Fruit fly (Drosophila melanogaster) whole organism, embryonic: Measurements from ENCODE around the gene Cad99C.

ENCODE experiments used
- Awh ChIP-seq: fragments of 200-800 bp; sonication (Bioruptor generic); IDR thresholded peaks from 2 replicates; pipeline ENCODE4, ENCODE4 v1.3.6; 2022; ENCODE audit warnings: missing biosample characterization, missing genetic modification characterization
- Bteb2 ChIP-seq: fragments of 200-800 bp; sonication (Bioruptor generic); optimal IDR thresholded peaks from 2 replicates; lab custom pipeline; 2016; ENCODE audit warnings: missing biosample characterization, missing genetic modification characterization
- CG10979 ChIP-seq: fragments of 200-800 bp; sonication (Bioruptor generic); optimal IDR thresholded peaks from 2 replicates; lab custom pipeline; 2018; ENCODE audit warnings: missing biosample characterization, mild to moderate bottlenecking, missing genetic modification characterization, moderate library complexity
- CG11504 ChIP-seq: fragments of 200-800 bp; sonication (Bioruptor generic); optimal IDR thresholded peaks from 3 replicates; lab custom pipeline; 2019; ENCODE audit warnings: missing biosample characterization, mild to moderate bottlenecking, missing genetic modification characterization, moderate library complexity
- CG1603 ChIP-seq: fragments of 200-800 bp; sonication (Bioruptor generic); optimal IDR thresholded peaks from 2 replicates; lab custom pipeline; 2019; ENCODE audit warnings: missing biosample characterization, mild to moderate bottlenecking, missing genetic modification characterization, moderate library complexity
- CG16813 ChIP-seq: fragments of 200-800 bp; sonication (Bioruptor generic); IDR thresholded peaks from 3 replicates; pipeline ENCODE4 v1.3.6; 2022; ENCODE audit warnings: missing biosample characterization, missing genetic modification characterization; ENCODE audit not compliant: partially characterized antibody
- CG1832 ChIP-seq: fragments of 200-800 bp; sonication (Bioruptor generic); optimal IDR thresholded peaks from 2 replicates; lab custom pipeline; 2017; ENCODE audit warnings: missing biosample characterization, mild to moderate bottlenecking, missing genetic modification characterization, inconsistent platforms
- CG18619 ChIP-seq: fragments of 200-800 bp; sonication (Bioruptor generic); optimal IDR thresholded peaks from 3 replicates; lab custom pipeline; 2017; ENCODE audit warnings: missing biosample characterization, mild to moderate bottlenecking, missing genetic modification characterization
- CG2199 ChIP-seq: fragments of 200-800 bp; sonication (Bioruptor generic); IDR thresholded peaks from 3 replicates; pipeline ENCODE4 v1.3.6; 2022; ENCODE audit warnings: missing biosample characterization, missing genetic modification characterization
- CG2889 ChIP-seq: fragments of 200-800 bp; sonication (Bioruptor generic); IDR thresholded peaks from 3 replicates; pipeline ENCODE4 v1.3.6; 2022; ENCODE audit warnings: missing biosample characterization, missing genetic modification characterization
- CG30403 ChIP-seq: fragments of 200-800 bp; sonication (Bioruptor generic); optimal IDR thresholded peaks from 3 replicates; lab custom pipeline; 2016; ENCODE audit warnings: missing biosample characterization, missing genetic modification characterization
- CG32532 ChIP-seq: fragments of 200-800 bp; sonication (Bioruptor generic); IDR thresholded peaks from 2 replicates; pipeline ENCODE4 v1.3.6; 2022; ENCODE audit warnings: missing biosample characterization, missing genetic modification characterization
- CG3726 ChIP-seq: fragments of 200-800 bp; sonication (Bioruptor generic); IDR thresholded peaks from 3 replicates; pipeline ENCODE4, ENCODE4 v1.3.6; 2022; ENCODE audit warnings: missing biosample characterization, missing genetic modification characterization
- CG3847 ChIP-seq: fragments of 200-800 bp; sonication (Bioruptor generic); IDR thresholded peaks from 2 replicates; pipeline ENCODE4 v1.3.6; 2022; ENCODE audit warnings: missing biosample characterization, missing genetic modification characterization
- CG5953 ChIP-seq: fragments of 200-800 bp; sonication (Bioruptor generic); IDR thresholded peaks from 2 replicates; pipeline ENCODE4 v1.3.6; 2022; ENCODE audit warnings: missing biosample characterization, missing genetic modification characterization
- CG8290 ChIP-seq, 3 experiments: fragments of 200-800 bp; sonication (Bioruptor generic); optimal IDR thresholded peaks; 2 replicates each; lab custom pipeline; 2016 to 2019; ENCODE audit warnings: missing biosample characterization in 3 of 3, missing genetic modification characterization in 3 of 3, mild to moderate bottlenecking in 2 of 3, moderate library complexity in 1 of 3
- Dad ChIP-seq: fragments of 200-800 bp; sonication (Bioruptor generic); optimal IDR thresholded peaks from 3 replicates; lab custom pipeline; 2016; ENCODE audit warnings: missing biosample characterization, missing genetic modification characterization
- Deaf1 ChIP-seq: fragments of 200-800 bp; optimal IDR thresholded peaks from 3 replicates; lab custom pipeline; 2019; ENCODE audit warnings: missing biosample characterization, mild to moderate bottlenecking, missing genetic modification characterization, moderate library complexity
- Dip3 ChIP-seq: fragments of 200-800 bp; sonication (Bioruptor generic); optimal IDR thresholded peaks from 3 replicates; lab custom pipeline; 2016; ENCODE audit warnings: missing biosample characterization, missing genetic modification characterization
- Doc2 ChIP-seq: fragments of 200-800 bp; sonication (Bioruptor generic); IDR thresholded peaks from 2 replicates; pipeline ENCODE4 v1.3.6; 2022; ENCODE audit warnings: missing biosample characterization, missing genetic modification characterization
- Drgx ChIP-seq: fragments of 200-800 bp; sonication (Bioruptor generic); IDR thresholded peaks from 2 replicates; pipeline ENCODE4 v1.3.6; 2022; ENCODE audit warnings: missing biosample characterization, missing genetic modification characterization
- E2f2 ChIP-seq: fragments of 200-800 bp; sonication (Bioruptor generic); IDR thresholded peaks from 2 replicates; pipeline ENCODE4 v1.3.6; 2022; ENCODE audit warnings: missing biosample characterization, missing genetic modification characterization
- Gug ChIP-seq: fragments of 200-800 bp; sonication (Bioruptor generic); IDR thresholded peaks from 4 replicates; pipeline ENCODE4 v1.3.6; 2022; ENCODE audit warnings: missing biosample characterization, missing genetic modification characterization
- HLH54F ChIP-seq: fragments of 200-800 bp; sonication (Bioruptor generic); optimal IDR thresholded peaks from 3 replicates; lab custom pipeline; 2016; ENCODE audit warnings: missing biosample characterization, missing genetic modification characterization
- PHDP ChIP-seq: fragments of 200-800 bp; sonication (Bioruptor generic); optimal IDR thresholded peaks from 3 replicates; lab custom pipeline; 2018; ENCODE audit warnings: missing biosample characterization, mild to moderate bottlenecking, missing genetic modification characterization, moderate library complexity
- Poxn ChIP-seq: fragments of 200-800 bp; sonication (Bioruptor generic); IDR thresholded peaks from 2 replicates; pipeline ENCODE4 v1.3.6; 2022; ENCODE audit warnings: missing biosample characterization, missing genetic modification characterization
- Sox100B ChIP-seq: fragments of 200-800 bp; sonication (Bioruptor generic); optimal IDR thresholded peaks from 3 replicates; lab custom pipeline; 2018; ENCODE audit warnings: missing biosample characterization, mild to moderate bottlenecking, missing genetic modification characterization
- Ssrp ChIP-seq: fragments of 200-800 bp; sonication (Bioruptor generic); optimal IDR thresholded peaks from 2 replicates; lab custom pipeline; 2018; ENCODE audit warnings: missing biosample characterization, mild to moderate bottlenecking, missing genetic modification characterization, moderate library complexity
- TFAM ChIP-seq: fragments of 200-800 bp; sonication (Bioruptor generic); optimal IDR thresholded peaks from 2 replicates; lab custom pipeline; 2017; ENCODE audit warnings: missing biosample characterization, missing genetic modification characterization, inconsistent platforms
- ac ChIP-seq: fragments of 200-800 bp; sonication (Bioruptor generic); optimal IDR thresholded peaks from 3 replicates; lab custom pipeline; 2017; ENCODE audit warnings: missing biosample characterization, mild to moderate bottlenecking, missing genetic modification characterization
- bowl ChIP-seq: fragments of 200-800 bp; sonication (Bioruptor generic); IDR thresholded peaks from 2 replicates; pipeline ENCODE4 v1.3.6; 2022; ENCODE audit warnings: missing biosample characterization, missing genetic modification characterization
- cad ChIP-seq: fragments of >200 bp; optimal IDR thresholded peaks from 2 replicates; lab custom pipeline; 2017; ENCODE audit warnings: missing biosample characterization, missing genetic modification characterization
- chinmo ChIP-seq: fragments of 200-800 bp; sonication (Bioruptor generic); IDR thresholded peaks from 4 replicates; pipeline ENCODE4 v1.3.6; 2022; ENCODE audit warnings: missing biosample characterization, missing genetic modification characterization; ENCODE audit not compliant: partially characterized antibody
- crp ChIP-seq, 2 experiments: fragments of 200-800 bp; sonication (Bioruptor generic); optimal IDR thresholded peaks; 2 replicates in 1 of 2; 3 replicates in 1 of 2; lab custom pipeline; 2017; ENCODE audit warnings: missing biosample characterization in 2 of 2, missing genetic modification characterization in 2 of 2, mild to moderate bottlenecking in 1 of 2, moderate library complexity in 1 of 2
- dmrt11E ChIP-seq: fragments of 200-800 bp; sonication (Bioruptor generic); optimal IDR thresholded peaks from 3 replicates; lab custom pipeline; 2018; ENCODE audit warnings: missing biosample characterization, mild to moderate bottlenecking, missing genetic modification characterization, moderate library complexity
- h ChIP-seq: fragments of >200 bp; optimal IDR thresholded peaks from 2 replicates; lab custom pipeline; 2017
- ind ChIP-seq: fragments of 200-800 bp; sonication (Bioruptor generic); optimal IDR thresholded peaks from 3 replicates; lab custom pipeline; 2016; ENCODE audit warnings: missing biosample characterization, missing genetic modification characterization
- insv ChIP-seq, 2 experiments: fragments of 200-800 bp; sonication (Bioruptor generic); optimal IDR thresholded peaks; 3 replicates each; lab custom pipeline; 2016 to 2018; ENCODE audit warnings: missing biosample characterization in 2 of 2, missing genetic modification characterization in 2 of 2
- ken ChIP-seq: fragments of 200-800 bp; sonication (Bioruptor generic); IDR thresholded peaks from 3 replicates; pipeline ENCODE4 v1.3.6; 2022; ENCODE audit warnings: missing biosample characterization, missing genetic modification characterization
- klu ChIP-seq: fragments of 200-800 bp; sonication (Bioruptor generic); IDR thresholded peaks from 2 replicates; pipeline ENCODE4 v1.3.6; 2022; ENCODE audit warnings: missing biosample characterization, missing genetic modification characterization
- lmd ChIP-seq: fragments of 200-800 bp; sonication (Bioruptor generic); IDR thresholded peaks from 2 replicates; pipeline ENCODE4 v1.3.6; 2022; ENCODE audit warnings: missing biosample characterization, missing genetic modification characterization
- mld ChIP-seq: fragments of 200-800 bp; sonication (Bioruptor generic); IDR thresholded peaks from 3 replicates; pipeline ENCODE4 v1.3.6; 2022; ENCODE audit warnings: missing biosample characterization, missing genetic modification characterization; ENCODE audit not compliant: partially characterized antibody
- nmo ChIP-seq: fragments of 200-800 bp; sonication (Bioruptor generic); optimal IDR thresholded peaks from 2 replicates; lab custom pipeline; 2018; ENCODE audit warnings: missing biosample characterization, mild to moderate bottlenecking, missing genetic modification characterization, moderate library complexity
- row ChIP-seq: fragments of 200-800 bp; sonication (Bioruptor generic); IDR thresholded peaks from 3 replicates; pipeline ENCODE4 v1.3.6; 2022; ENCODE audit warnings: missing biosample characterization, missing genetic modification characterization
- sd ChIP-seq: fragments of 200-800 bp; sonication (Bioruptor generic); optimal IDR thresholded peaks from 3 replicates; lab custom pipeline; 2018; ENCODE audit warnings: missing biosample characterization, mild to moderate bottlenecking, missing genetic modification characterization, moderate library complexity
- slou ChIP-seq: fragments of 200-800 bp; sonication (Bioruptor generic); optimal IDR thresholded peaks from 3 replicates; lab custom pipeline; 2016; ENCODE audit warnings: missing biosample characterization, missing genetic modification characterization
- vvl ChIP-seq: fragments of 200-800 bp; sonication (Bioruptor generic); IDR thresholded peaks from 2 replicates; pipeline ENCODE4 v1.3.6; 2022; ENCODE audit warnings: missing biosample characterization, missing genetic modification characterization
- z ChIP-seq: fragments of 200-800 bp; sonication (Bioruptor generic); IDR thresholded peaks from 3 replicates; pipeline ENCODE4 v1.3.6; 2022; ENCODE audit warnings: missing biosample characterization, missing genetic modification characterization

Gene Cad99C

DNA sequence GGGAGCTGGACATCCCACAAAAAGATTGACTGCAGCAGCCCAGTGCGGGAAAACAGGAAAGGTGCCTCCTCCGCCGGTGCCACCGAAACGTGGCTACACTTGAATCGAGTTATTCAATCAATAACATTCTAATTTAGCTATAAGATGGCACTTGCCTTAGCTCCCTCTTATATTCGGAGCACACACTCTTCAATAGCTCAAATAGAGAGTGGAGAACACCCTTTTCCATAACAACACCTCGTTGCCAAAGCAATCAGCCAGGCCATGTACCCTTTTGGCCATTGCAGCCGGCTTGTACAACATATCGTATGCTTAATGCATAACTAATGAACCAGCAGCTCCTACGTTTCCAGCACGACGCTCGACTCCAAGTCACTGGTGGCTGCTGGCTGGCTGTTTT, 3.7 kb upstream of the Cad99C start:
- no peak for TF ChIP-seq lmd (GFP tag; lab: Robert Waterston, UW)
- peak; percentile 56; the same call in 1 of the 2 replicates for TF ChIP-seq vvl (GFP tag; lab: Robert Waterston, UW)
- TF ChIP-seq ind (GFP tag; lab: Kevin White, UChicago), result no peak
- TF ChIP-seq CG18619 (GFP tag; lab: Kevin White, UChicago), result no peak
- no peak for TF ChIP-seq h (lab: Kevin White, UChicago)
- TF ChIP-seq Drgx (GFP tag; lab: Robert Waterston, UW), result peak; percentile 59
- no peak for TF ChIP-seq chinmo
- no peak for TF ChIP-seq crp (GFP tag; optimal IDR thresholded peaks at IDR 0.05; lab: Kevin White, UChicago)
- no peak for TF ChIP-seq Poxn (GFP tag; lab: Robert Waterston, UW)
- no peak for TF ChIP-seq CG1832
- TF ChIP-seq CG8290 (GFP tag; optimal IDR thresholded peaks at IDR 0.05; lab: Kevin White, UChicago), result no peak
- TF ChIP-seq CG8290 (tag; optimal IDR thresholded peaks at IDR 0.05; lab: Kevin White, UChicago), result no peak
- no peak for TF ChIP-seq PHDP (tag; lab: Kevin White, UChicago)
- TF ChIP-seq row (GFP tag; lab: Robert Waterston, UW), result no peak
- TF ChIP-seq Deaf1 (tag; lab: Kevin White, UChicago), result no peak
- TF ChIP-seq Bteb2 (GFP tag; lab: Kevin White, UChicago), result no peak
- no peak for TF ChIP-seq CG11504 (tag; lab: Kevin White, UChicago)

DNA sequence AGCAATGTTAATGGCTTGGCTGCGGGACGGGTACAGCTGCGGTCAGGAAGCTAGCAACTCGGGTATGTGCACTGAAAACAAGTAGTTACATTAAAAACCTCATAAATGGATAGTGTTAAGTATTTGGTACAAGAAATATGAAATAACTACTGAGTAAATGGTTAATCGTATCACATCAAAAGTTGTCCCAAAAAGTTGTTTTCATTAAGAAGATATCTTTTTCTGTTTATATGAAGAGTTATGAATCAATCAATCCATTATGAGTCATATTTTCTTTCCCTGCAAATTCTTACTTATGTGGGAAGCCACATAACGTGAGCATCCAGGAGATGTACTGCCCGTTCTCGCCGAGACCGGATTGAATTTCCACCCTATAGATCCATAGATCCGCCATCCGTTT, 2.7 kb upstream of the Cad99C start:
- TF ChIP-seq CG10979 (tag; lab: Kevin White, UChicago), result peak; percentile 0
- TF ChIP-seq klu (GFP tag; lab: Robert Waterston, UW), result no peak
- no peak for TF ChIP-seq CG2889 (GFP tag; lab: Robert Waterston, UW)
- no peak for TF ChIP-seq CG1603 (tag; lab: Kevin White, UChicago)

DNA sequence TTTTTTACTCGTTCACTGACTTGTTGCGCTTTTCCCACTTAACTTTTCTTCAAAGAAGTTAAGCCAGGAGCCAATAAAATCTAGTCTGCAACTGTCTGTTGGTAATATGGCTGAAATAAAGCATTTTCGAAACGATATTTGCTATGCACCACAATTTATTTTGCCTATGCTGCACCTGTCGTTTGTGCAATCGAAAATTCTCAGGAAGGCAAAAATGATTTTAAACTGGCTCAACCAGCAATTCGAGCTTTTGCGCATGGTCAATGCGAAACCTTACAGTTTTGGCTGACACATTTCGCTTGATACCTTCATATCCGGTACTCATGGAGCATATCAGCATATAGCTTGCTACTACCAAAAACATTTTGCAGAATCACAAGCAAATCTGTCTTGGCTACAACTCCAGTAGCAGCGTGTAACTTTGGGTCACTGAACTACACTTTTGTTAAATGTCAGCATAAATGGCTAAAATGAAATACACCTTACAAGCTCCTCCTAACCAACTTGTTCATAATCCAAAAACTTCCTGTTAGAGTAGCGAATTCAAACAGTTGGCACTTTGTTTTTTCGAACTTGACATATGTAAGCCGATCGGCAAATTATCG, 1.6 kb upstream of the Cad99C start:
- TF ChIP-seq CG30403 (GFP tag; lab: Kevin White, UChicago) (no peak), HLH54F (GFP tag; lab: Kevin White, UChicago) (no peak), ac (GFP tag; lab: Kevin White, UChicago) (no peak), Dip3 (GFP tag; lab: Kevin White, UChicago) (no peak), z (GFP tag; lab: Robert Waterston, UW) (no peak), CG5953 (GFP tag; lab: Robert Waterston, UW) (no peak), CG3847 (GFP tag; lab: Robert Waterston, UW) (no peak), cad (GFP tag; lab: Kevin White, UChicago) (no peak), bowl (GFP tag; lab: Robert Waterston, UW) (no peak), Dad (GFP tag; lab: Kevin White, UChicago) (no peak), E2f2 (GFP tag; lab: Robert Waterston, UW) (no peak), Doc2 (GFP tag; lab: Robert Waterston, UW) (no peak), insv (GFP tag; optimal IDR thresholded peaks at IDR 0.05; lab: Kevin White, UChicago) (no peak), ken (GFP tag; lab: Robert Waterston, UW) (no peak), CG2199 (no peak)

DNA sequence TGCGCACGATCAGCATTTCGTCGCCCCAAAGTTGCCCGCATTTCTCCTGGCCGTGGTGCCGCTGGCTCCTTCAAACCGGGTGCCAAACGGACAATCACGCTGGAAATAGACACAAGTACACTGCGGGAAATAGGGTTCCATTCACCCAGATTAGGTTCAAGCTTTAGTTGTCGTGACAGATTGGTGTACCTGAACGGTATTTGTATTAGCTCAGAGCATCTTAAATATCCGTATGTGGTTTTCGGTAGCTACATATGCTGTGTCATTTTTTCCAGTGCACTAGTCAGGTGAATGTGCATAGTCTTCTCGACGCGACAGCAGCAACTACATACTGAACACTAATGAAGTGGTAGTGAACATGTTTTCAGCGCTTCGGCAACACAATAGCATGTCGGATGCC, 5.7 kb downstream of the Cad99C start:
- TF ChIP-seq Ssrp (tag; lab: Kevin White, UChicago) (peak; percentile 15), CG32532 (GFP tag; lab: Robert Waterston, UW) (no peak), slou (GFP tag; lab: Kevin White, UChicago) (no peak), E2f2 (GFP tag; lab: Robert Waterston, UW) (no peak), mld (no peak), dmrt11E (tag; lab: Kevin White, UChicago) (peak; percentile 24), CG1603 (tag; lab: Kevin White, UChicago) (no peak), Sox100B (GFP tag; lab: Kevin White, UChicago) (no peak), CG16813 (GFP tag; lab: Robert Waterston, UW) (no peak), nmo (peak; percentile 30), Gug (GFP tag; lab: Robert Waterston, UW) (no peak), CG3726 (GFP tag; lab: Robert Waterston, UW) (no peak), TFAM (GFP tag; lab: Kevin White, UChicago) (no peak), sd (tag; lab: Kevin White, UChicago) (no peak), Awh (peak; percentile 35; the same call in 1 of the 2 replicates)
